Worm (Caenorhabditis elegans) whole organism, L4 larva: ENCODE measurements around the gene sod-4.
A peak's percentile ranks its signal among the peaks of the same experiment; 100 is the strongest.

Experiments
- F10B5.3 ChIP-seq: sonication (generic microtip); optimal IDR thresholded peaks from 2 replicates; lab custom pipeline; 2016; ENCODE audit warnings: mild to moderate bottlenecking, missing genetic modification characterization, missing compliant biosample characterization
- F44E2.7 ChIP-seq: fragments of 200-800 bp; sonication (Bioruptor generic); IDR thresholded peaks from 2 replicates; pipeline ENCODE4 v2.1.2; 2022; ENCODE audit warnings: missing genetic modification characterization, missing compliant biosample characterization
- F49E8.2 ChIP-seq: sonication (generic microtip); optimal IDR thresholded peaks from 2 replicates; lab custom pipeline; 2016; ENCODE audit warnings: missing compliant biosample characterization, mild to moderate bottlenecking, missing genetic modification characterization, borderline replicate concordance
- R02D3.7 ChIP-seq: fragments of 150-350 bp; sonication (generic microtip); optimal IDR thresholded peaks from 3 replicates; lab custom pipeline; 2014; ENCODE audit warnings: missing biosample characterization, missing genetic modification characterization
- T20F7.1 ChIP-seq: fragments of 200-800 bp; sonication (Bioruptor generic); optimal IDR thresholded peaks from 2 replicates; lab custom pipeline; 2018; ENCODE audit warnings: mild to moderate bottlenecking, missing genetic modification characterization, missing compliant biosample characterization
- T26A8.4 ChIP-seq: fragments of 200-800 bp; sonication (Bioruptor generic); IDR thresholded peaks from 2 replicates; pipeline ENCODE4 v1.3.6; 2022; ENCODE audit warnings: missing genetic modification characterization, missing compliant biosample characterization
- Y5F2A.4 ChIP-seq: fragments of 200-800 bp; sonication (Bioruptor generic); optimal IDR thresholded peaks from 2 replicates; lab custom pipeline; 2018; ENCODE audit warnings: mild to moderate bottlenecking, missing genetic modification characterization, missing compliant biosample characterization
- aha-1 ChIP-seq: fragments of 150-350 bp; peaks from one replicate; lab custom pipeline; 2014; ENCODE audit warnings: missing biosample characterization, missing genetic modification characterization
- arid-1 ChIP-seq: fragments of 200-800 bp; sonication (Bioruptor generic); conservative IDR thresholded peaks from 2 replicates; pipeline ENCODE4 v1.3.6; 2022; ENCODE audit warnings: missing genetic modification reagents, missing genetic modification characterization, missing compliant biosample characterization
- ceh-20 ChIP-seq: fragments of 200-800 bp; sonication (Bioruptor generic); IDR thresholded peaks from 2 replicates; pipeline ENCODE4 v1.3.6; 2022; ENCODE audit warnings: missing genetic modification reagents, missing genetic modification characterization, missing compliant biosample characterization
- ceh-44 ChIP-seq: fragments of 200-800 bp; sonication (Bioruptor generic); IDR thresholded peaks from 2 replicates; pipeline ENCODE4 v1.3.6; 2022; ENCODE audit warnings: missing genetic modification reagents, missing genetic modification characterization, missing compliant biosample characterization
- ces-1 ChIP-seq: fragments of 150-350 bp; sonication (generic microtip); optimal IDR thresholded peaks from 4 replicates; lab custom pipeline; 2014; ENCODE audit warnings: missing biosample characterization, missing genetic modification reagents, missing genetic modification characterization
- daf-19 ChIP-seq: fragments of 200-800 bp; sonication (Bioruptor generic); conservative IDR thresholded peaks from 2 replicates; pipeline ENCODE4 v1.3.6; 2022; ENCODE audit warnings: missing genetic modification characterization, missing compliant biosample characterization
- dmd-9 ChIP-seq: fragments of 200-800 bp; sonication (Bioruptor generic); IDR thresholded peaks from 2 replicates; pipeline ENCODE4 v1.3.6; 2022; ENCODE audit warnings: missing genetic modification reagents, missing genetic modification characterization, missing compliant biosample characterization
- dpl-1 ChIP-seq: fragments of 150-350 bp; optimal IDR thresholded peaks from 2 replicates; lab custom pipeline; 2014; ENCODE audit warnings: missing biosample characterization, missing genetic modification reagents, missing genetic modification characterization
- egl-27 ChIP-seq: sonication (generic microtip); optimal IDR thresholded peaks from 3 replicates; lab custom pipeline; 2017; ENCODE audit warnings: missing biosample characterization, missing genetic modification reagents, missing genetic modification characterization
- lin-38 ChIP-seq: fragments of 200-800 bp; sonication (Bioruptor generic); IDR thresholded peaks from 2 replicates; pipeline ENCODE4 v1.3.6; 2022; ENCODE audit warnings: missing genetic modification reagents, missing genetic modification characterization, missing compliant biosample characterization
- lin-39 ChIP-seq: fragments of 150-350 bp; optimal IDR thresholded peaks from 2 replicates; lab custom pipeline; 2014; ENCODE audit warnings: missing biosample characterization, missing genetic modification reagents, missing genetic modification characterization
- lsy-2 ChIP-seq, 2 experiments: fragments of 150-350 bp in 1 of 2; sonication (generic microtip) in 1 of 2; optimal IDR thresholded peaks; 2 replicates each; lab custom pipeline; 2014 to 2017; ENCODE audit warnings: missing biosample characterization in 2 of 2, missing genetic modification characterization in 2 of 2
- mes-2 ChIP-seq: sonication (generic microtip); optimal IDR thresholded peaks from 2 replicates; lab custom pipeline; 2016; ENCODE audit warnings: missing genotype, mild to moderate bottlenecking, missing genetic modification characterization, missing compliant biosample characterization; ENCODE audit not compliant: poor library complexity, severe bottlenecking
- nhr-111 ChIP-seq: fragments of 200-800 bp; sonication (Bioruptor generic); optimal IDR thresholded peaks from 2 replicates; lab custom pipeline; 2018; ENCODE audit warnings: mild to moderate bottlenecking, missing genetic modification characterization, missing compliant biosample characterization
- nhr-41 ChIP-seq: fragments of 200-800 bp; sonication (Bioruptor generic); IDR thresholded peaks from 2 replicates; pipeline ENCODE4 v1.3.6; 2022; ENCODE audit warnings: missing genetic modification reagents, missing genetic modification characterization, missing compliant biosample characterization
- pqm-1 ChIP-seq: sonication (generic microtip); optimal IDR thresholded peaks from 2 replicates; lab custom pipeline; 2017; ENCODE audit warnings: missing biosample characterization, missing genetic modification characterization
- saeg-2 ChIP-seq: fragments of 200-800 bp; sonication (Bioruptor generic); IDR thresholded peaks from 2 replicates; pipeline ENCODE4 v1.3.6; 2022; ENCODE audit warnings: missing genetic modification reagents, missing genetic modification characterization, missing compliant biosample characterization
- snpc-1.2 ChIP-seq: fragments of 200-800 bp; sonication (Bioruptor generic); IDR thresholded peaks from 2 replicates; pipeline ENCODE4 v1.3.6; 2022; ENCODE audit warnings: missing genetic modification reagents, missing genetic modification characterization, missing compliant biosample characterization
- spr-1 ChIP-seq: sonication (generic microtip); optimal IDR thresholded peaks from 2 replicates; lab custom pipeline; 2016; ENCODE audit warnings: mild to moderate bottlenecking, missing genetic modification characterization, missing compliant biosample characterization
- unc-130 ChIP-seq: sonication (generic microtip); optimal IDR thresholded peaks from 2 replicates; lab custom pipeline; 2016; ENCODE audit warnings: missing genetic modification reagents, missing genetic modification characterization, missing compliant biosample characterization
- unc-62 ChIP-seq, 3 experiments: fragments of 150-350 bp in 1 of 3; sonication (generic microtip); optimal IDR thresholded peaks in 2 of 3; peaks in 1 of 3; 1 replicate in 1 of 3; 2 replicates in 2 of 3; lab custom pipeline; 2014 to 2017; ENCODE audit warnings: missing biosample characterization in 3 of 3, missing genetic modification characterization in 3 of 3, missing genetic modification reagents in 3 of 3, missing genotype in 1 of 3
- zip-2 ChIP-seq: fragments of 150-350 bp; optimal IDR thresholded peaks from 2 replicates; lab custom pipeline; 2014; ENCODE audit warnings: missing biosample characterization, missing genetic modification characterization

The sod-4 gene

DNA sequence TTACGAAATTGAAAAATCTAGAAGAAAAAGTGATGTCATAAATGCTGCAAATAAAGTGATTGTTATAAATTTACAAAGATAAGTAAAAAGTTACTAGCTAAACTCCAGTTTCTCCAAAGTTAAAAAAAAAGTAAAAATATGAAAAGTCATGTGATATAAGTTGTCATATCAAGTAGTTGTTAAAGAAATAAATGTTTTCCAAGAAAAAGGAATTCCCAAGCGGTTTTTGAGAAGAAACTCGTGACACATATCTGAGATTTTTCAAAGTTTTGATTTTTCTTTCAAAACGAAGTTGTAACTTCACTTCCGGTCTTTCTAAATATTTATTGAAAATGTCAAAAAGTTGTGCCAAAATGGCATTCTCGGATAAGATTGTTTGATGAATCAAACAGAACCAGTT, 897 bp upstream of the sod-4 start (continued):
- no peak for TF ChIP-seq nhr-111 (GFP tag; lab: Kevin White, UChicago)

DNA sequence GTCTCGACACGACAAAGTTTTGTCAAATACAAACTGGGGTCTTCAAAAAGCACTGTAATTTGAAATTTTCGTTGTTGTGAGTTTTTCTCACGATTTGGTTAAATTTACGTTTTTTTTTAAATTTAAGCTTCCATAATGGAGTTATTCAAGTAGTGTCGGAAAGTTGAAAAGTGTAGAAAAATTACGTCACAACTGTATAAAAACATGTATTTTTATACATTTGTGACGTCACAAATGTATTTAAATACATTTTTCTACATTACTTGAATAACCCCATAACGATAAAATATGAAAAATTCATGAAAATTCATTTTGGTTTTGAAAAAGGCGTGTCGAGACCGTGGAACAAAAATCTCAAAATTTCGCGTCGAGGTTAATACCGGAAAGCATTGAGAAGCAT, 2.8 kb downstream of the sod-4 start:
- TF ChIP-seq ces-1 (no peak), snpc-1.2 (GFP tag; lab: Robert Waterston, UW) (no peak), egl-27 (tag; lab: Kevin White, UChicago) (no peak), aha-1 (tag; lab: Kevin White, UChicago) (no peak)

DNA sequence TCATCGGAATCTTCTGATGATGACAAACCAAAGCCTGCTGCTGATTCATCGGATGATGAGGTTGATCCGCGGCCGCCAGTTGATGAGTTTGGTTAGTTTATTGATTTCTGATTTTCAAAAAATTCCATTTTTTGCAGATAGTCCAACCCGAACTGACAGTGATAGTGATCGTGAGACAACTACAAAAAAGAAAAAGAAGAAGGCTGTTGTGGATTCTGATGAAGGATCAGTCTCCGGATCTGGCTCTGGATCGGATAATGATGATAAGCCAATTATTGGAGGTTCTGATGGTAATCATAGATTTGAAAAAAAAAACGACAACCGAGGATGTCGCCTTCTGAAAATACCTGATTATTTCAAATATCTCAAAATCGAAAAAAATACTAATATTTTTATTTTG, 4.1 kb downstream of the sod-4 start:
- TF ChIP-seq zip-2 (tag; lab: Kevin White, UChicago) (no peak), aha-1 (tag; lab: Kevin White, UChicago) (peak; percentile 64)

DNA sequence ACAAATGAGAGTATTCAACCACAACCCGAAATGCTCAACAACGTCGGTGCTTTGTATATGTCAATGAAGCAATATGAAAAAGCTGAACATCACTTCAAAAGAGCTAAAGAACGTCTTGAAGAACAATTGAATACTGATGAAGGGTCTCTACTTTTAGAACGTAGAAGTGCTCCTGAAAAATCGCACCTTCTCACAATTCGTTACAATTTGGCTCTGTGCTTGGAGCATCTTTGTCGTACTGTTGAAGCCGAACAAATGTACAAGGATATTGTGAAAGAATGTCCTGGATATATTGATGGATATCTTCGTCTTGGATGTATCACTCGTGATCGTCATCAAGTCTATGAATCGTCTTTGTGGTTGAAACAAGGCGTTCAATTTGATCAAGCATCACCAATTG, 6.0 kb downstream of the sod-4 start:
- TF ChIP-seq unc-62 (GFP tag; optimal IDR thresholded peaks at IDR 0.05 in 1 of 2; lab: Kevin White, UChicago) (peak in 1 of 2 experiments; percentile 97), unc-62 (tag; optimal IDR thresholded peaks at IDR 0.05; lab: Kevin White, UChicago) (no peak), ceh-20 (no peak), nhr-111 (GFP tag; lab: Kevin White, UChicago) (no peak), aha-1 (tag; lab: Kevin White, UChicago) (peak; percentile 78)

DNA sequence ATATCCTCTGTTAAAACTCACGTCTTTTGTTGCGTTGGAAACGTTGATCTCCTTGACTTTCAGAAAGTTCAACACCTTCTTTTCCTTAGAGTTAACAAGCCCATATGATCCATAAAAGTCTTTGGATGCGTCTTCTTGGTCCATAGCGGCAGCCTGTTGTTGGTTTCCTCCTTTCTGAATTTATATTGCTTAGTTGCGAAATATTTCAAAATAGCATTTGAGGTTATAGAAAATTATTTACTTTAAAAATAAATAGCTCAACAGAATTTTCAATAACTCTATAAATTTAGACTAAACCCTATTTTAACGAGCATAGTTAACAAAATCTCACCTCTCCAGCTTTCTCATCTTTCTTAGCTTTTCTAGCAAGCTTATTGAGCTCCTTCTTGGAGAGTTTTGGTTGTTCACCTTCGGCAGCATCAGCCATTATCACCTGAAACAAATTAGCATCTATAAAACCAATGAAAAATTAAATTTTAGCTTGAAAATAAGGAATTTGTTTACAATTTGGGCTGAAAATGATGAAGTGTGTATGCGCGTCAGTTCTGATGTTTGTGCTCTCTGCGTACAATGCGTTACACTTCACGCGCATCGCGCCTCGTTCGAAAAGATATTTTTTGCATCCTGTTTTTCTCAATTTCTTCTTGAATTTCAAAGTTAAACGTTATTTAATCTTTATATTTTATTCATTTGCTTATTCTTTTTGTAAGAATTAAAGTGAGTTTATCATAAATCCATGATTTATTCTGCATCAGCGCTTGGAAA, 9.2 kb downstream of the sod-4 start, which contains the start of the genes dars-1 and ctr-9:
TSS of gene dars-1 (minus strand) at position 433 of the 765 bp plus-strand sequence.
TSS of gene ctr-9 (plus strand) at position 614 of the 765 bp plus-strand sequence.
- TF ChIP-seq pqm-1 (no peak), lsy-2 (tag; optimal IDR thresholded peaks at IDR 0.05; lab: Kevin White, UChicago) (peak in 1 of 2 experiments; percentile 31), T26A8.4 (GFP tag; lab: Robert Waterston, UW) (no peak), dpl-1 (peak; percentile 43), Y5F2A.4 (GFP tag; lab: Kevin White, UChicago) (no peak), zip-2 (tag; lab: Kevin White, UChicago) (peak; percentile 91), mes-2 (peak; percentile 18), arid-1 (0 out of 2 replicates have a peak, but pooled peaks have one; percentile 1), R02D3.7 (tag; lab: Kevin White, UChicago) (no peak)

DNA sequence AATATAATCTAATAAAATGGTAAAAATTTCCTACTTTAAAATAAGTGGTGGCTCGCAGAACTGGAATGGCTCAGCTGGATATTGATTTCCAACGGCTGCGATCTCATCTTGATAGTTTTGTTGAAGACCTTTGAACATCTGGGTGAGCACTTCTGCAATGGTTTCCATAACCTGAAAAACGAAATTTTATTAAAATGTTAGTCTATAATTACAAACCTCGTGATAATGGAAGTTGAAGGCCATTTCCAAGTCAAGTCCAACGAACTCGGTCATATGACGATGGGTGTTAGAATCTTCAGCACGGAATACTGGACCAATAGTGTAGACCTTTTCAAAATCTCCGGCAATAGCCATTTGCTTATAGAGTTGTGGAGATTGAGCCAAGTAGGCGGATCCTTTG, 10.4 kb downstream of the sod-4 start:
- no peak for TF ChIP-seq lin-38 (GFP tag; lab: Robert Waterston, UW)
- TF ChIP-seq unc-62 (GFP tag; optimal IDR thresholded peaks at IDR 0.05 in 1 of 2; lab: Kevin White, UChicago), result peak in 1 of 2 experiments; percentile 10
- TF ChIP-seq unc-62 (tag; optimal IDR thresholded peaks at IDR 0.05; lab: Kevin White, UChicago), result no peak

DNA sequence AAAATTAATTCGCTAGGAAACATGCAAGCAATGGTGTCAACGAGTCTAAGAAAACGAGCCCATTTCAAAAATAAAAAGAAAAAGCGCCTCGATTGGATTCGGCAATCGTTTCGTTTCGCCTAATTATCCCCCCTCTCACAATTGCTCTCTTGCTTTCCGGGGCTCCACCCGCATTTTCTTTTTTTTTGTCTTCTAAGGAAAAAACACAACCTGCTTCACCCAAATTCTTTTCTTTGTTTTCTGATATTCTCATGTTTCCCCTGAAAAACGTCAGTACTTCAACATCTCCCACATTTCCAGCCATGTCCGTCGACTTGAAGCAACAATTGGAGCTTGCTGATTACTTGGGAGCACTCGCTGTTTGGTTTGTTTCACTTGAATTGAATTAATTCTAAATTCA, 11.7 kb downstream of the sod-4 start, which contains the start of gene nlp-36:
TSS of gene nlp-36 (plus strand) at position 301 of the 400 bp plus-strand sequence.
- no peak for TF ChIP-seq F10B5.3
- no peak for TF ChIP-seq saeg-2
- no peak for TF ChIP-seq daf-19
- no peak for TF ChIP-seq ceh-44
- no peak for TF ChIP-seq lsy-2 (tag; optimal IDR thresholded peaks at IDR 0.05; lab: Kevin White, UChicago)
- TF ChIP-seq lin-39 (tag; lab: Kevin White, UChicago), result no peak
- TF ChIP-seq spr-1 (tag; lab: Kevin White, UChicago), result no peak
- TF ChIP-seq nhr-41, result no peak
- TF ChIP-seq F49E8.2 (tag; lab: Kevin White, UChicago), result no peak
- TF ChIP-seq dmd-9 (GFP tag; lab: Robert Waterston, UW), result no peak
- TF ChIP-seq T20F7.1 (GFP tag; lab: Kevin White, UChicago), result no peak
- no peak for TF ChIP-seq F44E2.7 (GFP tag; lab: Robert Waterston, UW)
- TF ChIP-seq unc-130 (GFP tag; lab: Kevin White, UChicago), result no peak
